Fruit fly (Drosophila melanogaster) whole organism, adult: ENCODE results near the gene CG4907.

Experiments used
- CG11617 ChIP-seq: fragments of 200-800 bp; sonication (Bioruptor generic); optimal IDR thresholded peaks from 2 replicates; lab custom pipeline; 2017; ENCODE audit warnings: mild to moderate bottlenecking, missing biosample characterization, missing genetic modification reagents, missing genetic modification characterization
- CG12768 ChIP-seq: fragments of 200-800 bp; sonication (Bioruptor generic); optimal IDR thresholded peaks from 2 replicates; lab custom pipeline; 2017; ENCODE audit warnings: missing biosample characterization, missing genetic modification characterization, mild to moderate bottlenecking, moderate library complexity, missing genetic modification reagents
- CG33017 ChIP-seq: fragments of 200-800 bp; sonication (Bioruptor generic); optimal IDR thresholded peaks from 2 replicates; lab custom pipeline; 2018; ENCODE audit warnings: missing biosample characterization, mild to moderate bottlenecking, missing genetic modification characterization, moderate library complexity
- CG7045 ChIP-seq: fragments of 200-800 bp; sonication (Bioruptor generic); optimal IDR thresholded peaks from 2 replicates; lab custom pipeline; 2017; ENCODE audit warnings: missing biosample characterization, mild to moderate bottlenecking, missing genetic modification characterization
- CG7101 ChIP-seq: fragments of 200-800 bp; sonication (Bioruptor generic); optimal IDR thresholded peaks from 2 replicates; lab custom pipeline; 2018; ENCODE audit warnings: missing biosample characterization, mild to moderate bottlenecking, missing genetic modification characterization, moderate library complexity
- Crg-1 ChIP-seq: fragments of 200-800 bp; sonication (Bioruptor generic); optimal IDR thresholded peaks from 2 replicates; lab custom pipeline; 2016; ENCODE audit warnings: missing biosample characterization, missing genetic modification characterization
- Hr96 ChIP-seq: fragments of 200-800 bp; sonication (Bioruptor generic); optimal IDR thresholded peaks from 2 replicates; lab custom pipeline; 2016; ENCODE audit warnings: missing biosample characterization, missing genetic modification characterization
- kay ChIP-seq: fragments of 200-800 bp; sonication (Bioruptor generic); peaks from one replicate; lab custom pipeline; 2016; ENCODE audit warnings: missing biosample characterization, missing genetic modification characterization, borderline replicate concordance
- pad ChIP-seq: fragments of 200-800 bp; sonication (Bioruptor generic); optimal IDR thresholded peaks from 3 replicates; lab custom pipeline; 2017; ENCODE audit warnings: missing biosample characterization, missing genetic modification characterization, mild to moderate bottlenecking, moderate library complexity, missing genetic modification reagents
- toe ChIP-seq: fragments of 200-800 bp; sonication (Bioruptor generic); optimal IDR thresholded peaks from 2 replicates; lab custom pipeline; 2016; ENCODE audit warnings: missing biosample characterization, missing genetic modification characterization

dm6 chr3R:22667284-22667958 lies 43.1 kb downstream of the CG4907 start:
- TF ChIP-seq CG7045 (GFP tag; lab: Kevin White, UChicago) (peak; percentile 84), toe (GFP tag; lab: Kevin White, UChicago) (peak; percentile 54), CG7101 (tag; lab: Kevin White, UChicago) (peak; percentile 74), kay (no peak), Hr96 (peak; percentile 69), CG12768 (peak; percentile 72), CG11617 (peak; percentile 60), CG33017 (tag; lab: Kevin White, UChicago) (peak; percentile 41), pad (GFP tag; lab: Kevin White, UChicago) (peak; percentile 76), Crg-1 (peak; percentile 48)
